Fruit fly (Drosophila melanogaster) whole organism, embryonic: ENCODE results near the gene Rh3.

ENCODE experiments used
- CG10654 ChIP-seq: fragments of 200-800 bp; sonication (Bioruptor generic); optimal IDR thresholded peaks from 2 replicates; lab custom pipeline; 2016; ENCODE audit warnings: missing biosample characterization, missing genetic modification characterization
- exex ChIP-seq: fragments of 200-800 bp; sonication (Bioruptor generic); optimal IDR thresholded peaks from 4 replicates; lab custom pipeline; 2018; ENCODE audit warnings: missing biosample characterization, mild to moderate bottlenecking, missing genetic modification characterization, moderate library complexity

dm6 chr3R:20124394-20124793 is 42.1 kb upstream of the Rh3 start:
- TF ChIP-seq CG10654 (GFP tag; lab: Kevin White, UChicago) (no peak), exex (tag; lab: Kevin White, UChicago) (no peak)
